Fruit fly (Drosophila melanogaster): ENCODE measurements around the gene Cog8.

Gene Cog8

DNA sequence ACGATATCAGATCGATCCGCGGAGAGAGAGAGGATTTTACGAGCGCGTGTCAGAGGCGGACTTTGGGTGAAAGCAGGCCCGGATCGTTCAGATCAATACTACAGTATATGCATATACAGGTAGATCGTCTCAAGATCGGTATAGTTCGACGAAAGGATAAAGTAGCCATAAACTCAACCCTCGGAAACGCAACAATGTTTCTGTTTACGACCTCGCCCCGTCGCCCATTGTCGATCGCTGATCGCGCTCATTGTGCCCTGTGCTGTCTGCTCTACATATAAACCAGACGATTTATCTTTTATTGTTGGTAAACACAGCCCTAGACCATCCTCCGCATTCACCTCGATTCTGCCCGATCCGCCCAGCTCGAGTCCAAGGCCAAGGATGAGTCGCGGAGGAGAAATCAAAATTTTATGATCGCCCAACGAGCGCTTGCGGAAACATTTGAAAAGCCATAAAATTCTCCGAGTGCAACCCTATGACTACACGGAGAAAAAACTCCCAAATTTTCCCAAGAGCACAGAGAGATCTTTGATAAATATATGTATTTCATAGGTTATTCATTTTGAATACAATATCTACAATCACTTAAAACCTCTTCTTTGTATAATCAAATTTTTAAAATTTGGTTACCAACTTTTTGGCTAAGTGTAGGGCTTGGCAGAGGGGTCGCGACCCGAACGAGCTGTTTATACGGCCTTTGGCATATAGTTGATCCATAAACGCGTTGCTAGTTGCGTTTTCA, 46.0 kb downstream of the Cog8 start (continued):
- peak; percentile 94 for TF ChIP-seq dmrt11E (tag; optimal IDR thresholded peaks at IDR 0.05)
- no peak for TF ChIP-seq sc (optimal IDR thresholded peaks at IDR 0.05)
- TF ChIP-seq sc (GFP tag; optimal IDR thresholded peaks at IDR 0.05): peak; percentile 57
- TF ChIP-seq CG3407 (GFP tag; optimal IDR thresholded peaks at IDR 0.05): peak; percentile 33
- TF ChIP-seq CG4360 (GFP tag; IDR thresholded peaks at IDR 0.05): no peak
- TF ChIP-seq CTCF (GFP tag; optimal IDR thresholded peaks at IDR 0.05): no peak
- no peak for TF ChIP-seq gro (GFP tag; optimal IDR thresholded peaks at IDR 0.05)
- peak; percentile 88 for TF ChIP-seq CG7271 (tag; optimal IDR thresholded peaks at IDR 0.05)
- no peak for TF ChIP-seq CG3847 (GFP tag; IDR thresholded peaks at IDR 0.05)
- no peak for TF ChIP-seq nerfin-2 (GFP tag; IDR thresholded peaks at IDR 0.05; ENCODE audit: partially characterized antibody)
- TF ChIP-seq CG14014 (GFP tag; IDR thresholded peaks at IDR 0.05): no peak
- TF ChIP-seq Hey (tag; optimal IDR thresholded peaks at IDR 0.05): no peak
- TF ChIP-seq vfl (GFP tag; optimal IDR thresholded peaks at IDR 0.05): no peak
- peak; percentile 90 for TF ChIP-seq Kr (GFP tag; optimal IDR thresholded peaks at IDR 0.05)
- TF ChIP-seq dpn (GFP tag; optimal IDR thresholded peaks at IDR 0.05): peak in 1 of 2 experiments; percentile 32
- TF ChIP-seq Gug (GFP tag; IDR thresholded peaks at IDR 0.05): no peak
- peak; percentile 75 for TF ChIP-seq CG16815 (GFP tag; optimal IDR thresholded peaks at IDR 0.05)
- TF ChIP-seq Doc3 (GFP tag; IDR thresholded peaks at IDR 0.05; ENCODE audit: partially characterized antibody): no peak
- TF ChIP-seq CG17186 (GFP tag; optimal IDR thresholded peaks at IDR 0.05): no peak
- no peak for TF ChIP-seq dati (GFP tag; IDR thresholded peaks at IDR 0.05)
- no peak for TF ChIP-seq tup (GFP tag; optimal IDR thresholded peaks at IDR 0.05)
- peak; percentile 62 for TF ChIP-seq CG8924 (tag; optimal IDR thresholded peaks at IDR 0.05)
- peak; percentile 78 for TF ChIP-seq CG8765 (GFP tag; IDR thresholded peaks at IDR 0.05)
- no peak for TF ChIP-seq CG11560 (tag; IDR thresholded peaks at IDR 0.05)
- no peak for TF ChIP-seq ato (GFP tag; IDR thresholded peaks at IDR 0.05; ENCODE audit: partially characterized antibody)
- no peak for TF ChIP-seq prd (optimal IDR thresholded peaks at IDR 0.05)
- TF ChIP-seq prd (GFP tag; IDR thresholded peaks at IDR 0.05): peak; percentile 84
- peak; percentile 82 for TF ChIP-seq gem (tag; optimal IDR thresholded peaks at IDR 0.05)
- peak; percentile 82 for TF ChIP-seq fd102C (GFP tag; optimal IDR thresholded peaks at IDR 0.05)
- peak; percentile 38 for TF ChIP-seq CG1233 (GFP tag; optimal IDR thresholded peaks at IDR 0.05)
- TF ChIP-seq bsh (GFP tag; optimal IDR thresholded peaks at IDR 0.05): peak in 1 of 2 experiments; percentile 77
- TF ChIP-seq chm (GFP tag; IDR thresholded peaks at IDR 0.05): peak; percentile 36; the same call in 1 of the 2 replicates
- TF ChIP-seq CG1024 (GFP tag; IDR thresholded peaks at IDR 0.05): peak; percentile 52
- TF ChIP-seq CG16813 (GFP tag; IDR thresholded peaks at IDR 0.05; ENCODE audit: partially characterized antibody): no peak
- TF ChIP-seq CG3838 (GFP tag; optimal IDR thresholded peaks at IDR 0.05): no peak
- no peak for TF ChIP-seq Stat92E (GFP tag; optimal IDR thresholded peaks at IDR 0.05)
- TF ChIP-seq twi (tag; optimal IDR thresholded peaks at IDR 0.05): peak; percentile 71
- no peak for TF ChIP-seq CG3281 (GFP tag; optimal IDR thresholded peaks at IDR 0.05)
- no peak for TF ChIP-seq Trl (optimal IDR thresholded peaks at IDR 0.05)
- TF ChIP-seq Trl (GFP tag; optimal IDR thresholded peaks at IDR 0.05): peak; percentile 25
- TF ChIP-seq CG10959 (GFP tag; IDR thresholded peaks at IDR 0.05): peak; percentile 77
- TF ChIP-seq CG18011 (GFP tag; optimal IDR thresholded peaks at IDR 0.05): no peak
- TF ChIP-seq vnd (GFP tag; IDR thresholded peaks at IDR 0.05; ENCODE audit: partially characterized antibody): no peak
- TF ChIP-seq h (optimal IDR thresholded peaks at IDR 0.05): no peak
- no peak for TF ChIP-seq lab (GFP tag; optimal IDR thresholded peaks at IDR 0.05)
- TF ChIP-seq Deaf1 (tag; optimal IDR thresholded peaks at IDR 0.05): no peak
- peak; percentile 95 for TF ChIP-seq sens (GFP tag)
- no peak for TF ChIP-seq wek (GFP tag; optimal IDR thresholded peaks at IDR 0.05)
- TF ChIP-seq org-1 (GFP tag; optimal IDR thresholded peaks at IDR 0.05): peak; percentile 42
- TF ChIP-seq HLH54F (GFP tag; optimal IDR thresholded peaks at IDR 0.05): peak; percentile 6
- no peak for TF ChIP-seq zfh2 (GFP tag; optimal IDR thresholded peaks at IDR 0.05)
